Fruit fly (Drosophila melanogaster): Measurements from ENCODE around the gene CG17270.

Gene CG17270

dm6 chr3R:20838787-20839186 is 20.1 kb upstream of the CG17270 start:
- TF ChIP-seq CG14711 (tag; optimal IDR thresholded peaks at IDR 0.05), result no peak
- peak; percentile 99 for TF ChIP-seq cic (GFP tag; optimal IDR thresholded peaks at IDR 0.05)
- no peak for TF ChIP-seq CG7045 (GFP tag; optimal IDR thresholded peaks at IDR 0.05)
- TF ChIP-seq toe (GFP tag; optimal IDR thresholded peaks at IDR 0.05), result no peak
- peak; percentile 64 for TF ChIP-seq CG12768 (GFP tag; optimal IDR thresholded peaks at IDR 0.05)
- TF ChIP-seq kay (GFP tag; ENCODE audit: borderline replicate concordance), result no peak
- TF ChIP-seq ovo (GFP tag; optimal IDR thresholded peaks at IDR 0.05), result peak; percentile 39
- no peak for TF ChIP-seq CG11617 (GFP tag; optimal IDR thresholded peaks at IDR 0.05)
- TF ChIP-seq Hr96 (GFP tag; optimal IDR thresholded peaks at IDR 0.05), result no peak
- peak; percentile 51 for TF ChIP-seq Mnt (GFP tag; optimal IDR thresholded peaks at IDR 0.05)
- no peak for TF ChIP-seq CG7101 (tag; optimal IDR thresholded peaks at IDR 0.05)
- no peak for TF ChIP-seq CG1620 (GFP tag; optimal IDR thresholded peaks at IDR 0.05)
- peak; percentile 52 for TF ChIP-seq bab1 (GFP tag; optimal IDR thresholded peaks at IDR 0.05)
- no peak for TF ChIP-seq CG5204 (GFP tag; optimal IDR thresholded peaks at IDR 0.05)
- no peak for TF ChIP-seq Crg-1 (GFP tag; optimal IDR thresholded peaks at IDR 0.05)
- no peak for TF ChIP-seq cnc (optimal IDR thresholded peaks at IDR 0.05)
- TF ChIP-seq CG33017 (tag; optimal IDR thresholded peaks at IDR 0.05), result no peak
- no peak for TF ChIP-seq pad (GFP tag; optimal IDR thresholded peaks at IDR 0.05)
- TF ChIP-seq Clk (GFP tag; optimal IDR thresholded peaks at IDR 0.05), result no peak
- peak; percentile 20 for TF ChIP-seq tj (GFP tag; optimal IDR thresholded peaks at IDR 0.05)

dm6 chr3R:20837242-20837664 is 18.5 kb upstream of the CG17270 start:
- TF ChIP-seq Mnt (GFP tag; optimal IDR thresholded peaks at IDR 0.05), result no peak
- TF ChIP-seq CG7045 (GFP tag; optimal IDR thresholded peaks at IDR 0.05), result no peak
- TF ChIP-seq toe (GFP tag; optimal IDR thresholded peaks at IDR 0.05), result no peak
- no peak for TF ChIP-seq CG5204 (GFP tag; optimal IDR thresholded peaks at IDR 0.05)
- no peak for TF ChIP-seq CG12768 (GFP tag; optimal IDR thresholded peaks at IDR 0.05)
- peak; percentile 48 for TF ChIP-seq cic (GFP tag; optimal IDR thresholded peaks at IDR 0.05)
- no peak for TF ChIP-seq CG7101 (tag; optimal IDR thresholded peaks at IDR 0.05)
- TF ChIP-seq CG11617 (GFP tag; optimal IDR thresholded peaks at IDR 0.05), result no peak
- peak; percentile 76 for TF ChIP-seq kay (GFP tag; ENCODE audit: borderline replicate concordance)
- no peak for TF ChIP-seq CG33017 (tag; optimal IDR thresholded peaks at IDR 0.05)

dm6 chr3R:20836257-20836856 is 17.6 kb upstream of the CG17270 start:
- TF ChIP-seq CG33017 (tag; optimal IDR thresholded peaks at IDR 0.05) (no peak), cnc (optimal IDR thresholded peaks at IDR 0.05) (no peak), CG1620 (GFP tag; optimal IDR thresholded peaks at IDR 0.05) (no peak), Clk (GFP tag; optimal IDR thresholded peaks at IDR 0.05) (no peak)

- TF ChIP-seq CG5204 (GFP tag; optimal IDR thresholded peaks at IDR 0.05), result no peak
- TF ChIP-seq CG1620 (GFP tag; optimal IDR thresholded peaks at IDR 0.05), result no peak
- TF ChIP-seq pad (GFP tag; optimal IDR thresholded peaks at IDR 0.05), result no peak
- no peak for TF ChIP-seq Clk (GFP tag; optimal IDR thresholded peaks at IDR 0.05)
- no peak for TF ChIP-seq CG7045 (GFP tag; optimal IDR thresholded peaks at IDR 0.05)
- TF ChIP-seq CG11617 (GFP tag; optimal IDR thresholded peaks at IDR 0.05), result no peak
- TF ChIP-seq cnc (optimal IDR thresholded peaks at IDR 0.05), result no peak
- no peak for TF ChIP-seq Crg-1 (GFP tag; optimal IDR thresholded peaks at IDR 0.05)
- no peak for TF ChIP-seq CG12768 (GFP tag; optimal IDR thresholded peaks at IDR 0.05)
- no peak for TF ChIP-seq cic (GFP tag; optimal IDR thresholded peaks at IDR 0.05)
- no peak for TF ChIP-seq tj (GFP tag; optimal IDR thresholded peaks at IDR 0.05)
- no peak for TF ChIP-seq bab1 (GFP tag; optimal IDR thresholded peaks at IDR 0.05)
- TF ChIP-seq Mnt (GFP tag; optimal IDR thresholded peaks at IDR 0.05), result no peak
- TF ChIP-seq ovo (GFP tag; optimal IDR thresholded peaks at IDR 0.05), result no peak
- TF ChIP-seq toe (GFP tag; optimal IDR thresholded peaks at IDR 0.05), result no peak
Measured at dm6 chr3R:20835531-20835930, 16.8 kb upstream of the CG17270 start.

- TF ChIP-seq CG12768 (GFP tag; optimal IDR thresholded peaks at IDR 0.05) (no peak), kay (GFP tag; ENCODE audit: borderline replicate concordance) (peak; percentile 87), cic (GFP tag; optimal IDR thresholded peaks at IDR 0.05) (peak; percentile 14), CG5204 (GFP tag; optimal IDR thresholded peaks at IDR 0.05) (no peak)
Measured at dm6 chr3R:20834770-20835183, 16.0 kb upstream of the CG17270 start.

- TF ChIP-seq toe (GFP tag; optimal IDR thresholded peaks at IDR 0.05) (no peak), Hr96 (GFP tag; optimal IDR thresholded peaks at IDR 0.05) (no peak), CG7101 (tag; optimal IDR thresholded peaks at IDR 0.05) (no peak), kay (GFP tag; ENCODE audit: borderline replicate concordance) (no peak), cnc (optimal IDR thresholded peaks at IDR 0.05) (no peak), CG33017 (tag; optimal IDR thresholded peaks at IDR 0.05) (no peak), Clk (GFP tag; optimal IDR thresholded peaks at IDR 0.05) (no peak), CG11617 (GFP tag; optimal IDR thresholded peaks at IDR 0.05) (no peak), tj (GFP tag; optimal IDR thresholded peaks at IDR 0.05) (no peak), pad (GFP tag; optimal IDR thresholded peaks at IDR 0.05) (no peak), ovo (GFP tag; optimal IDR thresholded peaks at IDR 0.05) (no peak), Mnt (GFP tag; optimal IDR thresholded peaks at IDR 0.05) (no peak), CG12768 (GFP tag; optimal IDR thresholded peaks at IDR 0.05) (no peak)
Measured at dm6 chr3R:20833664-20834063, 14.9 kb upstream of the CG17270 start.
